Worm (Caenorhabditis elegans): ENCODE data around the gene ncs-7.

DNA sequence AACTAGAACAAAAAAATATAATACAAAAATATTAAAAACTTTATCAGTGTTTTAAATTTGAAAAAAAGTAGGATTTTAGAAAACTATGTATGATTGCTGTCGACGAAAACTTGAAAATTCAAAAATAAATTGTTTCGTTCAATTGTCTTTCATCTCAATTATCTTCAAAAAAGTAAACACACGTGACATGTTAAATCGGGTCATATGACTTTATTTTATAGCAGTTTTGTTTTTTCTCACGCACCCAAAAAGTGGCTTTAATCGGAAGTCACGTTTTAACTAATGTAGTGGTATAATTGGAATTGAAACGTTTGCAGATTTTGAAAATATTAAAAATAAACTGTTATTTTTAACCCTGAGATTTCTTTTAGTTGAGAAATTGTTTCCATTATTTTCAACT, 28.5 kb downstream of the ncs-7 start:
- TF ChIP-seq nhr-27 (tag; optimal IDR thresholded peaks at IDR 0.05): no peak
- no peak for TF ChIP-seq fkh-3 (tag; optimal IDR thresholded peaks at IDR 0.05)
- no peak for TF ChIP-seq rpc-1 (optimal IDR thresholded peaks at IDR 0.05)
- no peak for TF ChIP-seq rpc-1 (tag; optimal IDR thresholded peaks at IDR 0.05)
